Fruit fly (Drosophila melanogaster): ENCODE measurements around the gene Cpr64Aa.

Gene Cpr64Aa

dm6 chr3L:4227164-4227563 lies 18.2 kb upstream of the Cpr64Aa start, which contains the start of gene CG46460 (continued):
- TF ChIP-seq CG10959 (GFP tag; IDR thresholded peaks at IDR 0.05) (no peak), zen2 (GFP tag; IDR thresholded peaks at IDR 0.05; ENCODE audit: partially characterized antibody) (no peak), hb (GFP tag; IDR thresholded peaks at IDR 0.05; ENCODE audit: partially characterized antibody) (no peak), grau (tag; optimal IDR thresholded peaks at IDR 0.05) (peak; percentile 21), ssp (GFP tag; IDR thresholded peaks at IDR 0.05) (no peak), Neu2 (GFP tag; optimal IDR thresholded peaks at IDR 0.05; ENCODE audit: borderline replicate concordance) (no peak), Trl (optimal IDR thresholded peaks at IDR 0.05) (peak; percentile 55 to 67), Trl (GFP tag; optimal IDR thresholded peaks at IDR 0.05) (no peak), CG10267 (tag; optimal IDR thresholded peaks at IDR 0.05) (no peak)

DNA sequence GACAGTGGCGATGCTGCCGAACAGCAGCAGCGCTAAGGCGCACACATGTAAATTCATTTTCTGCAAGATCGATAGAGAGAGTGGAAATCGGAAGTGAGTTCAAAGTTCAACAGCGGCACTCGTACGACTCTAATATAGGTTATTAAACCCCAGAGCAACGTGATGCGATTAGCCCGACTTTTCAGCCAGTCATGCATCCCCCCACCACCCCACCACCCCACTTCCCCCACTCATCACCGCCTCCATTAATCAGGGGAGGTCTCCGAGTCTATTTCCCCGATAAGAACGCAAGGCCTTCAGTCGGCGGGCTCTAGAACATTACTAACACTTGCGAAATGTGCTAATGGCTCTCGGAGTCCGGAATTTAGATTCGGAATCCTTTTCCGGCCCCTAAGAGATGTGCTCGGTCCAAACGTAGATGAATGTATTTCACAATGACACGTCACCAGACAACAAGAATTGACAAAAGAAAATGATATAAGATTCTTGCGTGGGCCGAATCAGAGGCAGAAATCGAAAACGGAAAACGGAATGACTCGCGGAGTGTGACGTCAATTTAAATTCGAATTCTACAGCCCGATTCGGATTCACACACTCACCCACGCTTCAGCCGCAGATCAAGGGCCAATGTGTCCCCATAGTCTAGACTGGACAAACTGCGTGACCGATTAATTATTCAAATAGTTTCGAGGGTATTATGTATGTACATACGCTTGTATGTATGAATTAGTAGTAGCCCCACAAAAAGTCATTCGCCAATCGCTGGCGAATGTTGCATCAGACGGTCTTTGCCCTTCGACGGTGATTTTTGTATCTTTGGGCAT lies 16.9 kb upstream of the Cpr64Aa start:
- no peak for TF ChIP-seq CG12299 (tag; optimal IDR thresholded peaks at IDR 0.05)
- TF ChIP-seq sug (tag; optimal IDR thresholded peaks at IDR 0.05), result peak; percentile 72
- TF ChIP-seq Lim3 (GFP tag; IDR thresholded peaks at IDR 0.05), result no peak
- TF ChIP-seq CG13287 (GFP tag; IDR thresholded peaks at IDR 0.05; ENCODE audit: partially characterized antibody), result 0 out of 2 replicates have a peak, but pooled peaks have one; percentile 5
- no peak for TF ChIP-seq crc (GFP tag; optimal IDR thresholded peaks at IDR 0.05)
- TF ChIP-seq gce (GFP tag; IDR thresholded peaks at IDR 0.05), result 0 out of 3 replicates have a peak, but pooled peaks have one; percentile 33
- no peak for TF ChIP-seq CG4404 (GFP tag; IDR thresholded peaks at IDR 0.05)
- TF ChIP-seq dm (GFP tag; optimal IDR thresholded peaks at IDR 0.05), result no peak
- no peak for TF ChIP-seq ttk (GFP tag; IDR thresholded peaks at IDR 0.05)
- TF ChIP-seq disco-r (GFP tag; optimal IDR thresholded peaks at IDR 0.05), result no peak
- TF ChIP-seq CG6683 (GFP tag; optimal IDR thresholded peaks at IDR 0.05), result no peak
- no peak for TF ChIP-seq prd (optimal IDR thresholded peaks at IDR 0.05)
- TF ChIP-seq prd (GFP tag; IDR thresholded peaks at IDR 0.05), result no peak
- TF ChIP-seq CG6791 (GFP tag; IDR thresholded peaks at IDR 0.05; ENCODE audit: partially characterized antibody), result no peak
- TF ChIP-seq vfl (GFP tag; optimal IDR thresholded peaks at IDR 0.05), result no peak
- TF ChIP-seq CG2120 (GFP tag; optimal IDR thresholded peaks at IDR 0.05), result no peak
- no peak for TF ChIP-seq CG8765 (GFP tag; IDR thresholded peaks at IDR 0.05)
- TF ChIP-seq CG34376 (GFP tag; optimal IDR thresholded peaks at IDR 0.05), result peak; percentile 67
- 0 out of 4 replicates have a peak, but pooled peaks have one; percentile 42 for TF ChIP-seq chinmo (GFP tag; IDR thresholded peaks at IDR 0.05; ENCODE audit: partially characterized antibody)
- TF ChIP-seq CG14050 (GFP tag; IDR thresholded peaks at IDR 0.05), result no peak
- TF ChIP-seq Nf-YA (GFP tag; IDR thresholded peaks at IDR 0.05), result no peak
- no peak for TF ChIP-seq Drgx (GFP tag; IDR thresholded peaks at IDR 0.05)
- no peak for TF ChIP-seq CG2678 (tag; optimal IDR thresholded peaks at IDR 0.05)
- TF ChIP-seq CG12104 (GFP tag; optimal IDR thresholded peaks at IDR 0.05), result no peak
- no peak for TF ChIP-seq CG34224 (GFP tag; IDR thresholded peaks at IDR 0.05; ENCODE audit: partially characterized antibody)
- TF ChIP-seq sr (GFP tag; IDR thresholded peaks at IDR 0.05), result peak; percentile 82; the same call in 2 of the 3 replicates
- peak; percentile 7 for TF ChIP-seq kni (GFP tag; optimal IDR thresholded peaks at IDR 0.05)
- TF ChIP-seq vvl (GFP tag; IDR thresholded peaks at IDR 0.05), result 0 out of 2 replicates have a peak, but pooled peaks have one; percentile 7
- no peak for TF ChIP-seq Taf1 (GFP tag; IDR thresholded peaks at IDR 0.05)
- TF ChIP-seq Med (GFP tag), result peak; percentile 70
- TF ChIP-seq ERR (GFP tag; optimal IDR thresholded peaks at IDR 0.05), result no peak
- TF ChIP-seq klu (GFP tag; IDR thresholded peaks at IDR 0.05), result no peak
- TF ChIP-seq fd102C (GFP tag; optimal IDR thresholded peaks at IDR 0.05), result no peak
- TF ChIP-seq oc (tag; optimal IDR thresholded peaks at IDR 0.05), result no peak
- no peak for TF ChIP-seq p53 (GFP tag; optimal IDR thresholded peaks at IDR 0.05)
- TF ChIP-seq btn (GFP tag; optimal IDR thresholded peaks at IDR 0.05), result no peak
- TF ChIP-seq CG12219 (GFP tag; optimal IDR thresholded peaks at IDR 0.05), result no peak
- peak; percentile 20 for TF ChIP-seq Deaf1 (tag; optimal IDR thresholded peaks at IDR 0.05)
- no peak for TF ChIP-seq ssp (GFP tag; IDR thresholded peaks at IDR 0.05)
- no peak for TF ChIP-seq CG31441 (GFP tag; IDR thresholded peaks at IDR 0.05)
- no peak for TF ChIP-seq CG1647 (GFP tag; optimal IDR thresholded peaks at IDR 0.05)

All from whole organism, embryonic.